Fruit fly (Drosophila melanogaster): ENCODE data around the gene RpL13.

dm6 chr2L:9947738-9948519 lies 19.2 kb upstream of the RpL13 start:
- TF ChIP-seq CG5204 (GFP tag; optimal IDR thresholded peaks at IDR 0.05) (no peak), kay (GFP tag; ENCODE audit: borderline replicate concordance) (no peak), Mnt (GFP tag; optimal IDR thresholded peaks at IDR 0.05) (no peak), CG1620 (GFP tag; optimal IDR thresholded peaks at IDR 0.05) (no peak), Clk (GFP tag; optimal IDR thresholded peaks at IDR 0.05) (no peak), Hr96 (GFP tag; optimal IDR thresholded peaks at IDR 0.05) (no peak)

All from whole organism, adult.